Worm (Caenorhabditis elegans) whole organism, mixed stage, embryonic: ENCODE results near the gene F35H8.2.

Source experiments
- bed-3 ChIP-seq: fragments of 200-800 bp; sonication (Bioruptor generic); optimal IDR thresholded peaks from 3 replicates; lab custom pipeline; 2018; ENCODE audit warnings: mild to moderate bottlenecking, missing genetic modification characterization, moderate library complexity, missing compliant biosample characterization
- nhr-12 ChIP-seq: fragments of 150-350 bp; optimal IDR thresholded peaks from 2 replicates; lab custom pipeline; 2014; ENCODE audit warnings: missing biosample characterization, missing genetic modification characterization
- sptf-1 ChIP-seq: sonication (generic microtip); optimal IDR thresholded peaks from 2 replicates; lab custom pipeline; 2017; ENCODE audit warnings: mild to moderate bottlenecking, missing genetic modification characterization, moderate library complexity, missing compliant biosample characterization

DNA sequence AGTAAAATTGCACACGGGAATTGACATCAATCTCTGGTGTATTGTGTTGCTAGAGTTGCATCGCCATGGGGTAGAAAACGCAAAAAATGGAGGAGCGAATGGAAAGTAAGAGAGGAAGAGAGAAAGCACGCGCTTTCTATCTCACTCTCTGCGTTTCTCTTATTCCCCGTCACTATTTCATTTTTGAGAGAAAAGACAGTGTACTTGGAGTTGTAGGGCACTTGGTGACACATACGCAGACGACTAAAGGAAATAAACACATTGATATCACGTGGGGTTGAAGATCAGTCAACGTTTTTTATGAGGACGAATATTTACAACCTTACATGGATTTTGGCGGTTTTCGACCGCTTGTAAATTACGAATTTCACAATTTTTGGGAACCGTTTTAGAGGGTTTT lies 48.1 kb downstream of the F35H8.2 start:
- TF ChIP-seq nhr-12 (tag; lab: Kevin White, UChicago) (no peak), bed-3 (GFP tag; lab: Kevin White, UChicago) (no peak), sptf-1 (tag; lab: Kevin White, UChicago) (no peak)
